Fruit fly (Drosophila melanogaster) whole organism, pupa: Measurements from ENCODE around the gene ZnT86D.

Experiments used
- CG10348 ChIP-seq: fragments of 200-800 bp; sonication (Bioruptor generic); IDR thresholded peaks from 2 replicates; pipeline ENCODE4 v1.3.6; 2022; ENCODE audit warnings: missing biosample characterization, missing genetic modification characterization
- CG12605 ChIP-seq: fragments of 200-800 bp; sonication (Bioruptor generic); IDR thresholded peaks from 2 replicates; pipeline ENCODE4 v1.3.6; 2022; ENCODE audit warnings: missing biosample characterization, missing genetic modification characterization
- CG13204 ChIP-seq: fragments of 200-800 bp; sonication (Bioruptor generic); optimal IDR thresholded peaks from 2 replicates; lab custom pipeline; 2018; ENCODE audit warnings: missing biosample characterization, mild to moderate bottlenecking, missing genetic modification characterization, moderate library complexity
- CG14655 ChIP-seq: fragments of 200-800 bp; sonication (Bioruptor generic); optimal IDR thresholded peaks from 3 replicates; lab custom pipeline; 2017; ENCODE audit warnings: mild to moderate bottlenecking, missing biosample characterization, missing genetic modification reagents, missing genetic modification characterization
- CG15710 ChIP-seq: fragments of 200-800 bp; sonication (Bioruptor generic); optimal IDR thresholded peaks from 2 replicates; lab custom pipeline; 2018; ENCODE audit warnings: missing biosample characterization, mild to moderate bottlenecking, missing genetic modification characterization, moderate library complexity
- CG17806 ChIP-seq: fragments of 200-800 bp; sonication (Bioruptor generic); optimal IDR thresholded peaks from 2 replicates; lab custom pipeline; 2018; ENCODE audit warnings: missing biosample characterization, mild to moderate bottlenecking, missing genetic modification characterization, moderate library complexity
- CG32121 ChIP-seq: fragments of 200-800 bp; sonication (Bioruptor generic); IDR thresholded peaks from 2 replicates; pipeline ENCODE4 v1.3.6; 2022; ENCODE audit warnings: missing biosample characterization, missing genetic modification characterization
- CG34367 ChIP-seq: fragments of 200-800 bp; sonication (Bioruptor generic); optimal IDR thresholded peaks from 2 replicates; lab custom pipeline; 2018; ENCODE audit warnings: missing biosample characterization, mild to moderate bottlenecking, missing genetic modification characterization
- CG4496 ChIP-seq: fragments of 200-800 bp; sonication (Bioruptor generic); IDR thresholded peaks from 3 replicates; pipeline ENCODE4 v1.3.6; 2022; ENCODE audit warnings: missing biosample characterization, missing genetic modification characterization
- CG8159 ChIP-seq: fragments of 200-800 bp; sonication (Bioruptor generic); optimal IDR thresholded peaks from 3 replicates; lab custom pipeline; 2018; ENCODE audit warnings: missing biosample characterization, mild to moderate bottlenecking, missing genetic modification characterization, moderate library complexity
- CG8301 ChIP-seq: fragments of 200-800 bp; sonication (Bioruptor generic); optimal IDR thresholded peaks from 2 replicates; lab custom pipeline; 2018; ENCODE audit warnings: missing biosample characterization, mild to moderate bottlenecking, missing genetic modification characterization
- CG9948 ChIP-seq: fragments of 200-800 bp; sonication (Bioruptor generic); optimal IDR thresholded peaks from 2 replicates; lab custom pipeline; 2018; ENCODE audit warnings: missing biosample characterization, mild to moderate bottlenecking, missing genetic modification characterization, moderate library complexity
- D1 ChIP-seq: fragments of 200-800 bp; sonication (Bioruptor generic); optimal IDR thresholded peaks from 2 replicates; lab custom pipeline; 2018; ENCODE audit warnings: missing biosample characterization, mild to moderate bottlenecking, missing genetic modification characterization, moderate library complexity
- EcR ChIP-seq: fragments of 200-800 bp; sonication (Bioruptor generic); optimal IDR thresholded peaks from 3 replicates; lab custom pipeline; 2019; ENCODE audit warnings: missing biosample characterization, missing genetic modification characterization, mild to moderate bottlenecking, moderate library complexity, missing genetic modification reagents
- Ets98B ChIP-seq: fragments of 200-800 bp; sonication (Bioruptor generic); IDR thresholded peaks from 2 replicates; pipeline ENCODE4 v1.3.6; 2022; ENCODE audit warnings: missing biosample characterization, missing genetic modification characterization
- Pif1A ChIP-seq: fragments of 200-800 bp; sonication (Bioruptor generic); optimal IDR thresholded peaks from 3 replicates; lab custom pipeline; 2016; ENCODE audit warnings: missing biosample characterization, missing genetic modification characterization
- Pif1B ChIP-seq: fragments of 200-800 bp; sonication (Bioruptor generic); optimal IDR thresholded peaks from 3 replicates; lab custom pipeline; 2016; ENCODE audit warnings: missing biosample characterization, missing genetic modification characterization
- Snoo ChIP-seq: fragments of 200-800 bp; sonication (Bioruptor generic); optimal IDR thresholded peaks from 3 replicates; lab custom pipeline; 2017; ENCODE audit warnings: missing biosample characterization, mild to moderate bottlenecking, missing genetic modification characterization, inconsistent platforms
- fd96Ca ChIP-seq: fragments of 200-800 bp; sonication (Bioruptor generic); IDR thresholded peaks from 3 replicates; pipeline ENCODE4 v1.3.6; 2022; ENCODE audit warnings: missing biosample characterization, missing genetic modification characterization
- gl ChIP-seq: fragments of 200-800 bp; sonication (Bioruptor generic); optimal IDR thresholded peaks from 2 replicates; lab custom pipeline; 2018; ENCODE audit warnings: missing biosample characterization, mild to moderate bottlenecking, missing genetic modification characterization
- rn ChIP-seq: fragments of 200-800 bp; sonication (Bioruptor generic); IDR thresholded peaks from 2 replicates; pipeline ENCODE4 v1.3.6; 2022; ENCODE audit warnings: missing biosample characterization, missing genetic modification characterization

Gene ZnT86D

dm6 chr3R:11172460-11173168, 41.7 kb downstream of the ZnT86D start, which contains the start of gene Ugt35A1:
Gene Ugt35A1 (minus strand): TSS chr3R:11172664.
- TF ChIP-seq CG17806: no peak
- TF ChIP-seq fd96Ca: no peak
- no peak for TF ChIP-seq CG4496 (GFP tag; lab: Robert Waterston, UW)
- no peak for TF ChIP-seq CG12605 (GFP tag; lab: Robert Waterston, UW)
- no peak for TF ChIP-seq Pif1B (GFP tag; lab: Kevin White, UChicago)
- TF ChIP-seq CG14655 (GFP tag; lab: Kevin White, UChicago): no peak
- no peak for TF ChIP-seq Pif1A (GFP tag; lab: Kevin White, UChicago)
- TF ChIP-seq CG34367 (tag; lab: Kevin White, UChicago): no peak
- TF ChIP-seq rn (GFP tag; lab: Robert Waterston, UW): no peak
- no peak for TF ChIP-seq Snoo
- TF ChIP-seq CG13204 (GFP tag; lab: Kevin White, UChicago): no peak
- TF ChIP-seq CG8301 (tag; lab: Kevin White, UChicago): no peak
- no peak for TF ChIP-seq CG8159 (tag; lab: Kevin White, UChicago)
- no peak for TF ChIP-seq CG9948 (tag; lab: Kevin White, UChicago)
- TF ChIP-seq EcR (GFP tag; lab: Kevin White, UChicago): no peak
- no peak for TF ChIP-seq gl (tag; lab: Kevin White, UChicago)
- TF ChIP-seq CG15710 (tag; lab: Kevin White, UChicago): no peak
- TF ChIP-seq D1 (tag; lab: Kevin White, UChicago): no peak

- TF ChIP-seq gl (tag; lab: Kevin White, UChicago) (no peak), CG8301 (tag; lab: Kevin White, UChicago) (no peak), CG12605 (GFP tag; lab: Robert Waterston, UW) (no peak), CG9948 (tag; lab: Kevin White, UChicago) (no peak), CG32121 (GFP tag; lab: Robert Waterston, UW) (no peak), Pif1B (GFP tag; lab: Kevin White, UChicago) (no peak), CG17806 (no peak), CG13204 (GFP tag; lab: Kevin White, UChicago) (no peak), rn (GFP tag; lab: Robert Waterston, UW) (no peak), CG14655 (GFP tag; lab: Kevin White, UChicago) (no peak), Snoo (no peak)
- TF ChIP-seq, all 21 proteins: peak for 0
Measured at dm6 chr3R:11170146-11170545, 44.2 kb downstream of the ZnT86D start, which contains the start of gene Ugt35B1. Gene Ugt35B1 (minus strand): TSS chr3R:11170246.

dm6 chr3R:11167931-11168465, 46.3 kb downstream of the ZnT86D start, which contains the start of gene Ugt35E2:
Gene Ugt35E2 (minus strand): TSS chr3R:11167981.
- no peak for TF ChIP-seq CG13204 (GFP tag; lab: Kevin White, UChicago)
- TF ChIP-seq CG32121 (GFP tag; lab: Robert Waterston, UW): no peak
- no peak for TF ChIP-seq Ets98B
- no peak for TF ChIP-seq fd96Ca
- TF ChIP-seq EcR (GFP tag; lab: Kevin White, UChicago): no peak
- no peak for TF ChIP-seq rn (GFP tag; lab: Robert Waterston, UW)
- no peak for TF ChIP-seq CG12605 (GFP tag; lab: Robert Waterston, UW)
- TF ChIP-seq CG15710 (tag; lab: Kevin White, UChicago): no peak
- no peak for TF ChIP-seq Pif1A (GFP tag; lab: Kevin White, UChicago)
- no peak for TF ChIP-seq CG10348 (GFP tag; lab: Robert Waterston, UW)
- TF ChIP-seq gl (tag; lab: Kevin White, UChicago): no peak
- no peak for TF ChIP-seq D1 (tag; lab: Kevin White, UChicago)
- no peak for TF ChIP-seq CG4496 (GFP tag; lab: Robert Waterston, UW)
- TF ChIP-seq CG8159 (tag; lab: Kevin White, UChicago): no peak
- TF ChIP-seq CG34367 (tag; lab: Kevin White, UChicago): no peak
- no peak for TF ChIP-seq Pif1B (GFP tag; lab: Kevin White, UChicago)
- no peak for TF ChIP-seq CG9948 (tag; lab: Kevin White, UChicago)

- TF ChIP-seq CG32121 (GFP tag; lab: Robert Waterston, UW): no peak
- TF ChIP-seq CG9948 (tag; lab: Kevin White, UChicago): no peak
- no peak for TF ChIP-seq CG13204 (GFP tag; lab: Kevin White, UChicago)
- TF ChIP-seq CG17806: no peak
- TF ChIP-seq Snoo: no peak
- TF ChIP-seq Pif1A (GFP tag; lab: Kevin White, UChicago): no peak
- no peak for TF ChIP-seq CG15710 (tag; lab: Kevin White, UChicago)
- TF ChIP-seq CG8159 (tag; lab: Kevin White, UChicago): no peak
Measured at dm6 chr3R:11165974-11166373, 48.4 kb downstream of the ZnT86D start, which contains the start of gene Ugt35E1. Gene Ugt35E1 (minus strand): TSS chr3R:11166074.
